Worm (Caenorhabditis elegans) whole organism, L4 larva: Measurements from ENCODE around the gene ttr-23.

ENCODE experiments used
- T26A8.4 ChIP-seq: fragments of 200-800 bp; sonication (Bioruptor generic); IDR thresholded peaks from 2 replicates; pipeline ENCODE4 v1.3.6; 2022; ENCODE audit warnings: missing genetic modification characterization, missing compliant biosample characterization
- ZK546.5 ChIP-seq, 2 experiments: sonication (generic microtip); optimal IDR thresholded peaks; 2 replicates each; lab custom pipeline; 2017; ENCODE audit warnings: missing biosample characterization in 2 of 2, missing genetic modification characterization in 2 of 2
- aly-2 ChIP-seq: sonication (generic microtip); optimal IDR thresholded peaks from 2 replicates; lab custom pipeline; 2018; ENCODE audit warnings: missing biosample characterization, missing genetic modification characterization
- ama-1 ChIP-seq: fragments of 150-350 bp; optimal IDR thresholded peaks from 2 replicates; lab custom pipeline; 2014; ENCODE audit warnings: inconsistent platforms, mixed read lengths
- jun-1 ChIP-seq: fragments of 150-350 bp; optimal IDR thresholded peaks from 2 replicates; lab custom pipeline; 2014; ENCODE audit warnings: missing biosample characterization, missing genetic modification reagents, missing genetic modification characterization
- mdl-1 ChIP-seq, 2 experiments: fragments of 150-350 bp in 1 of 2; sonication (generic microtip) in 1 of 2; optimal IDR thresholded peaks; 2 replicates each; lab custom pipeline; 2014 to 2017; ENCODE audit warnings: missing biosample characterization in 2 of 2, missing genetic modification characterization in 2 of 2
- mdt-29 ChIP-seq: fragments of 200-800 bp; sonication (Bioruptor generic); IDR thresholded peaks from 2 replicates; pipeline ENCODE4 v1.3.6; 2022; ENCODE audit warnings: missing genetic modification reagents, missing genetic modification characterization, missing compliant biosample characterization
- nhr-10 ChIP-seq: fragments of 150-350 bp; optimal IDR thresholded peaks from 2 replicates; lab custom pipeline; 2014; ENCODE audit warnings: missing biosample characterization, missing genetic modification characterization
- pha-4 ChIP-seq, 2 experiments: fragments of 150-350 bp in 1 of 2; fragments of 200-800 bp in 1 of 2; sonication (Bioruptor generic) in 1 of 2; IDR thresholded peaks in 1 of 2; optimal IDR thresholded peaks in 1 of 2; 2 replicates each; pipeline versions ENCODE4 v1.3.6 to Lab custom; 2014 to 2022; ENCODE audit warnings: missing genetic modification characterization in 2 of 2, missing genetic modification reagents in 2 of 2, missing biosample characterization in 1 of 2, missing compliant biosample characterization in 1 of 2
- set-16 ChIP-seq: fragments of 200-800 bp; sonication (Bioruptor generic); IDR thresholded peaks from 2 replicates; pipeline ENCODE4 v1.3.6; 2022; ENCODE audit warnings: missing genetic modification reagents, missing genetic modification characterization, missing compliant biosample characterization
- skn-1 ChIP-seq: fragments of 150-350 bp; optimal IDR thresholded peaks from 2 replicates; lab custom pipeline; 2014; ENCODE audit warnings: missing biosample characterization, missing genetic modification characterization
- zfp-3 ChIP-seq: fragments of 200-800 bp; sonication (Bioruptor generic); conservative IDR thresholded peaks from 2 replicates; pipeline ENCODE4 v1.3.6; 2022; ENCODE audit warnings: missing genetic modification reagents, missing genetic modification characterization, missing compliant biosample characterization
- ztf-11 ChIP-seq: fragments of 150-350 bp; optimal IDR thresholded peaks from 2 replicates; lab custom pipeline; 2014; ENCODE audit warnings: missing biosample characterization, missing genetic modification characterization

DNA sequence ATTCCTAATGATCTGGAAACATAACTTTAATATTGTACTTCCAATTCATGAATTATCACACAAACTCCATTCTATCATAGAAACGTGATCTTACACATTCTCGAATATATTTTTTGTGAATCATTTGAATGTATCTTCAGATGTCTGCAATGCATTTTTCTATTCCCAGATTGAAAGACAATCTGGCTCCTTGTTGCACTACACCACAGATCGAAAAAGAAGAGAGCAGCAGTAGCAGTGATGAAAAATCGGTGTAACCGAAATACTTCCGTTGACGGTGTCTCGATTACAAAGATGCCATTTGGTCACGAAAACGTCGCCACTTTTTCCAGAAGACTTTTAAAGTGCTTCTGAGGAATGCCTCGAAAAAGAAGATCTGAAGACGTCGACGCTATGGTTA lies 49.6 kb downstream of the ttr-23 start, which contains the start of gene degt-1:
- no peak for TF ChIP-seq zfp-3
- TF ChIP-seq mdl-1 (tag; optimal IDR thresholded peaks at IDR 0.05; lab: Kevin White, UChicago), result no peak
- no peak for TF ChIP-seq ZK546.5 (tag; optimal IDR thresholded peaks at IDR 0.05; lab: Kevin White, UChicago)
- no peak for TF ChIP-seq jun-1 (tag; lab: Kevin White, UChicago)
- no peak for TF ChIP-seq skn-1 (tag; lab: Kevin White, UChicago)
- TF ChIP-seq T26A8.4 (GFP tag; lab: Robert Waterston, UW), result no peak
- TF ChIP-seq aly-2, result no peak
- no peak for TF ChIP-seq pha-4 (GFP tag; IDR thresholded peaks at IDR 0.05; lab: Robert Waterston, UW)
- TF ChIP-seq pha-4 (tag; optimal IDR thresholded peaks at IDR 0.05; lab: Kevin White, UChicago), result no peak
- TF ChIP-seq nhr-10 (tag; lab: Kevin White, UChicago), result no peak
- TF ChIP-seq ztf-11, result no peak
- no peak for TF ChIP-seq set-16 (GFP tag; lab: Robert Waterston, UW)
- no peak for TF ChIP-seq mdt-29
- no peak for TF ChIP-seq ama-1 (lab: Kevin White, UChicago)
